Fruit fly (Drosophila melanogaster): Measurements from ENCODE around the gene CG3288.

The CG3288 gene

DNA sequence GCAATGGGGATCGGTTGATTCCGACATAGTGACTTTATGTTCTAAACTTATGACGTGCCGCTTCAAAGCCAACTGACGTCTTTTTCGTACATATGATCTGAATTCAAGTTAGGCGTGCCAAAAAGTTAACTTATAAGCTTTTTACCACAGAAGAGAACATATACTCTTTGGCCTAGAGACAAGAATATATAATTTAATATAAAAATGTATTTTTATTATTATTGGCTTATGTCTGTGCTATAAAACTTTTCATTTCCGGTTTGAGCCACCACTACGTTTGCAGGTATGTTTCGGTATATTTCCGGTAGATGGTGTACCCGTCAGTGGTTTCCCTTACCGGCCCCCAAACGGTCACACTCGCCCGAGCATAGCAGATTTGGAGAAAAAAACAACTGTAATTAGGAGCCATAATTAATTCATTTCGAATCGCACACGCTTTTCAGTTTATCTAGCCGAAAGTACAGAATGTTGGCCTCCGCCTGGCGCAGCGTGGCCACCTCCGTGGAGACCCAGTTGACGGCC lies 37.6 kb upstream of the CG3288 start, which contains the start of the genes CG3698 and tzn (continued):
- TF ChIP-seq CG6765 (GFP tag; optimal IDR thresholded peaks at IDR 0.05) (peak; percentile 97), CG15601 (tag; optimal IDR thresholded peaks at IDR 0.05) (peak; percentile 92), Usf (GFP tag; optimal IDR thresholded peaks at IDR 0.05) (peak; percentile 93), dan (GFP tag; IDR thresholded peaks at IDR 0.05) (no peak), gcm (GFP tag; optimal IDR thresholded peaks at IDR 0.05) (peak; percentile 90), CG8944 (GFP tag; optimal IDR thresholded peaks at IDR 0.05) (peak; percentile 70), CG12299 (tag; optimal IDR thresholded peaks at IDR 0.05) (peak; percentile 73), Asciz (GFP tag; optimal IDR thresholded peaks at IDR 0.05) (peak; percentile 94), shn (GFP tag; optimal IDR thresholded peaks at IDR 0.05) (peak; percentile 83), Mes4 (GFP tag; optimal IDR thresholded peaks at IDR 0.05) (peak; percentile 82), CG13296 (GFP tag; optimal IDR thresholded peaks at IDR 0.05) (peak; percentile 94), CG14667 (GFP tag; IDR thresholded peaks at IDR 0.05) (peak; percentile 88), CG2712 (tag; optimal IDR thresholded peaks at IDR 0.05) (peak; percentile 91), ewg (GFP tag; optimal IDR thresholded peaks at IDR 0.05) (peak; percentile 93), CG32767 (GFP tag; IDR thresholded peaks at IDR 0.05) (peak; percentile 75), Dll (GFP tag; IDR thresholded peaks at IDR 0.05; ENCODE audit: partially characterized antibody) (no peak)

DNA sequence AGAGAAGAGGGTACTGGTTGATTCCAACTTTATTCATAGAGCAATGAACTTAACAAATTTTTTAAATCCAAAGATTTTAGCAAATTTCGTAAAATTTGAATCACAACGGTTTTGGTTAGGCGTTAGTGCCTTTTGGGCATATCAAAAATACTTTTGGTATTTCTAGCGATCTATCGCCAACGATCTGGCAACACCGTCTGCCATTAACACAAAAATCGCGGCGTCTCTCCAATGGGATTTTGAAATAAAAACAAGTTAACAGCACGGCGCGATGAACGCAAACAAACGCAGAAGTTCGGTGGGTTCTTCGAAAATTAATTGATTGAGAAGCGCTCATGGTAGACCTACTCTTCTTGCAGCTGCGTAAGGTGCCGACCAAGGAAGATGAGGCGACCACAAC lies 35.8 kb upstream of the CG3288 start, which contains the start of gene Spc105R:
Gene Spc105R, plus strand, starts transcription at position 203 of the 400 bp plus-strand sequence.
- no peak for TF ChIP-seq exex (tag; optimal IDR thresholded peaks at IDR 0.05)
- no peak for TF ChIP-seq Ptx1 (GFP tag; IDR thresholded peaks at IDR 0.05)
- no peak for TF ChIP-seq cas (GFP tag; IDR thresholded peaks at IDR 0.05)
- TF ChIP-seq Mrtf (GFP tag; IDR thresholded peaks at IDR 0.05) = no peak
- TF ChIP-seq MBD-R2 (GFP tag; IDR thresholded peaks at IDR 0.05) = peak; percentile 74
- no peak for TF ChIP-seq Atf3 (GFP tag; optimal IDR thresholded peaks at IDR 0.05)
- TF ChIP-seq toy (GFP tag; IDR thresholded peaks at IDR 0.05) = no peak
- TF ChIP-seq Bgb (GFP tag; IDR thresholded peaks at IDR 0.05; ENCODE audit: partially characterized antibody) = peak; percentile 23; the same call in 1 of the 2 replicates
- no peak for TF ChIP-seq klu (GFP tag; IDR thresholded peaks at IDR 0.05)
- no peak for TF ChIP-seq CG1024 (GFP tag; IDR thresholded peaks at IDR 0.05)
- no peak for TF ChIP-seq wdn (GFP tag; IDR thresholded peaks at IDR 0.05)
- TF ChIP-seq fd64A (GFP tag; optimal IDR thresholded peaks at IDR 0.05) = no peak
- no peak for TF ChIP-seq sens-2 (GFP tag; IDR thresholded peaks at IDR 0.05)
- no peak for TF ChIP-seq Ssrp (tag; optimal IDR thresholded peaks at IDR 0.05)
- no peak for TF ChIP-seq luna (GFP tag; optimal IDR thresholded peaks at IDR 0.05)
- TF ChIP-seq CG10267 (tag; optimal IDR thresholded peaks at IDR 0.05) = peak; percentile 37
- TF ChIP-seq CG15514 (GFP tag; optimal IDR thresholded peaks at IDR 0.05) = peak; percentile 25
- no peak for TF ChIP-seq Adf1 (GFP tag; IDR thresholded peaks at IDR 0.05)
- TF ChIP-seq Rx (GFP tag; IDR thresholded peaks at IDR 0.05) = no peak
- no peak for TF ChIP-seq CG42726 (GFP tag; IDR thresholded peaks at IDR 0.05; ENCODE audit: partially characterized antibody)
- TF ChIP-seq YL-1 (GFP tag; optimal IDR thresholded peaks at IDR 0.05) = peak; percentile 54
- TF ChIP-seq peb (GFP tag; IDR thresholded peaks at IDR 0.05) = no peak
- peak; percentile 76 for TF ChIP-seq trem (tag; optimal IDR thresholded peaks at IDR 0.05)
- peak; percentile 7 for TF ChIP-seq CG4617 (GFP tag; optimal IDR thresholded peaks at IDR 0.05; ENCODE audit: borderline replicate concordance)
- peak; percentile 90 for TF ChIP-seq E2f2 (GFP tag; IDR thresholded peaks at IDR 0.05)
- no peak for TF ChIP-seq CG8281 (tag; optimal IDR thresholded peaks at IDR 0.05)
- TF ChIP-seq Max (GFP tag; optimal IDR thresholded peaks at IDR 0.05) = no peak
- no peak for TF ChIP-seq Camta (GFP tag; optimal IDR thresholded peaks at IDR 0.05)
- TF ChIP-seq ara (GFP tag; IDR thresholded peaks at IDR 0.05) = no peak
- TF ChIP-seq CG1603 (tag; optimal IDR thresholded peaks at IDR 0.05) = peak; percentile 80
- TF ChIP-seq CG6791 (GFP tag; IDR thresholded peaks at IDR 0.05; ENCODE audit: partially characterized antibody) = peak; percentile 43; the same call in 2 of the 3 replicates
- peak; percentile 62 for TF ChIP-seq Sry-δ (GFP tag; optimal IDR thresholded peaks at IDR 0.05)
- TF ChIP-seq CG14667 (GFP tag; IDR thresholded peaks at IDR 0.05) = no peak
- no peak for TF ChIP-seq Dip3 (GFP tag; optimal IDR thresholded peaks at IDR 0.05)
- peak; percentile 50 for TF ChIP-seq unc-4 (GFP tag; IDR thresholded peaks at IDR 0.05; ENCODE audit: partially characterized antibody)
- peak; percentile 47 for TF ChIP-seq Sin3A (optimal IDR thresholded peaks at IDR 0.05)
